Fruit fly (Drosophila melanogaster) whole organism, prepupa: Measurements from ENCODE around the gene CG13784.

Source experiments
- Blimp-1 ChIP-seq: fragments of 200-800 bp; sonication (Bioruptor generic); optimal IDR thresholded peaks from 3 replicates; lab custom pipeline; 2017; ENCODE audit warnings: missing biosample characterization, missing genetic modification characterization, mild to moderate bottlenecking, moderate library complexity, missing genetic modification reagents
- CG10669 ChIP-seq: fragments of 200-800 bp; sonication (Bioruptor generic); optimal IDR thresholded peaks from 3 replicates; lab custom pipeline; 2018; ENCODE audit warnings: missing biosample characterization, mild to moderate bottlenecking, missing genetic modification characterization, moderate library complexity
- CG11294 ChIP-seq: fragments of 200-800 bp; sonication (Bioruptor generic); IDR thresholded peaks from 2 replicates; pipeline ENCODE4 v1.3.6; 2022; ENCODE audit warnings: missing biosample characterization, missing genetic modification characterization
- CG11762 ChIP-seq: fragments of 200-800 bp; sonication (Bioruptor generic); optimal IDR thresholded peaks from 3 replicates; lab custom pipeline; 2016; ENCODE audit warnings: missing biosample characterization, missing genetic modification characterization; ENCODE audit not compliant: insufficient read depth
- CG11902 ChIP-seq: fragments of 200-800 bp; sonication (Bioruptor generic); optimal IDR thresholded peaks from 3 replicates; lab custom pipeline; 2016; ENCODE audit warnings: missing biosample characterization, missing genetic modification characterization
- CG15336 ChIP-seq: fragments of 200-800 bp; sonication (Bioruptor generic); IDR thresholded peaks from 2 replicates; pipeline ENCODE4 v1.3.6; 2022; ENCODE audit warnings: missing biosample characterization, missing genetic modification characterization
- CG1621 ChIP-seq: fragments of 200-800 bp; sonication (Bioruptor generic); optimal IDR thresholded peaks from 3 replicates; lab custom pipeline; 2018; ENCODE audit warnings: missing biosample characterization, mild to moderate bottlenecking, missing genetic modification characterization
- CG16779 ChIP-seq: fragments of 200-800 bp; sonication (Bioruptor generic); optimal IDR thresholded peaks from 3 replicates; lab custom pipeline; 2017; ENCODE audit warnings: missing biosample characterization, mild to moderate bottlenecking, missing genetic modification characterization
- CG3032 ChIP-seq: fragments of 200-800 bp; optimal IDR thresholded peaks from 2 replicates; lab custom pipeline; 2019; ENCODE audit warnings: missing biosample characterization, mild to moderate bottlenecking, missing genetic modification characterization, moderate library complexity
- CG31627 ChIP-seq: fragments of 200-800 bp; sonication (Bioruptor generic); optimal IDR thresholded peaks from 3 replicates; lab custom pipeline; 2016; ENCODE audit warnings: missing biosample characterization, missing genetic modification characterization
- CG32006 ChIP-seq: fragments of 200-800 bp; sonication (Bioruptor generic); optimal IDR thresholded peaks from 3 replicates; lab custom pipeline; 2017; ENCODE audit warnings: missing biosample characterization, mild to moderate bottlenecking, missing genetic modification characterization
- CG34406 ChIP-seq: fragments of 200-800 bp; sonication (Bioruptor generic); optimal IDR thresholded peaks from 3 replicates; lab custom pipeline; 2016; ENCODE audit warnings: missing biosample characterization, missing genetic modification characterization
- CG3919 ChIP-seq: fragments of 200-800 bp; sonication (Bioruptor generic); optimal IDR thresholded peaks from 3 replicates; lab custom pipeline; 2016; ENCODE audit warnings: missing biosample characterization, missing genetic modification characterization
- CG4318 ChIP-seq: fragments of 200-800 bp; sonication (Bioruptor generic); optimal IDR thresholded peaks from 3 replicates; lab custom pipeline; 2017; ENCODE audit warnings: missing biosample characterization, mild to moderate bottlenecking, missing genetic modification characterization
- CG6163 ChIP-seq: fragments of 200-800 bp; sonication (Bioruptor generic); IDR thresholded peaks from 3 replicates; pipeline ENCODE4 v1.3.6; 2022; ENCODE audit warnings: missing biosample characterization, missing genetic modification characterization
- CG6276 ChIP-seq: fragments of 200-800 bp; sonication (Bioruptor generic); optimal IDR thresholded peaks from 2 replicates; lab custom pipeline; 2017; ENCODE audit warnings: missing biosample characterization, mild to moderate bottlenecking, missing genetic modification characterization
- CG6792 ChIP-seq: fragments of 200-800 bp; sonication (Bioruptor generic); optimal IDR thresholded peaks from 3 replicates; lab custom pipeline; 2016; ENCODE audit warnings: missing biosample characterization, missing genetic modification characterization
- CG6808 ChIP-seq: fragments of 200-800 bp; sonication (Bioruptor generic); optimal IDR thresholded peaks from 3 replicates; lab custom pipeline; 2017; ENCODE audit warnings: missing biosample characterization, missing genetic modification characterization, mild to moderate bottlenecking, moderate library complexity, missing genetic modification reagents
- CG7368 ChIP-seq: fragments of 200-800 bp; sonication (Bioruptor generic); optimal IDR thresholded peaks from 3 replicates; lab custom pipeline; 2016; ENCODE audit warnings: missing biosample characterization, missing genetic modification characterization
- CG8119 ChIP-seq: fragments of 200-800 bp; sonication (Bioruptor generic); IDR thresholded peaks from 3 replicates; pipeline ENCODE4 v1.3.6; 2022; ENCODE audit warnings: missing biosample characterization, missing genetic modification characterization
- CG8319 ChIP-seq: fragments of 200-800 bp; sonication (Bioruptor generic); optimal IDR thresholded peaks from 3 replicates; lab custom pipeline; 2016; ENCODE audit warnings: missing biosample characterization, missing genetic modification characterization
- CG8632 ChIP-seq: fragments of 200-800 bp; sonication (Bioruptor generic); optimal IDR thresholded peaks from 3 replicates; lab custom pipeline; 2016; ENCODE audit warnings: missing biosample characterization, missing genetic modification characterization
- CG9139 ChIP-seq: fragments of 200-800 bp; sonication (Bioruptor generic); optimal IDR thresholded peaks from 3 replicates; lab custom pipeline; 2017; ENCODE audit warnings: missing biosample characterization, mild to moderate bottlenecking, missing genetic modification characterization
- Eip75B ChIP-seq: fragments of 200-800 bp; sonication (Bioruptor generic); optimal IDR thresholded peaks from 3 replicates; lab custom pipeline; 2016; ENCODE audit warnings: missing biosample characterization, missing genetic modification characterization
- Eip93F ChIP-seq: fragments of 200-800 bp; sonication (Bioruptor generic); optimal IDR thresholded peaks from 2 replicates; lab custom pipeline; 2016; ENCODE audit warnings: missing biosample characterization, mild to moderate bottlenecking, missing genetic modification characterization
- Ets21C ChIP-seq: fragments of 200-800 bp; sonication (Bioruptor generic); optimal IDR thresholded peaks from 3 replicates; lab custom pipeline; 2016; ENCODE audit warnings: missing biosample characterization, missing genetic modification characterization
- Hr38 ChIP-seq: sonication (Bioruptor generic); optimal IDR thresholded peaks from 2 replicates; lab custom pipeline; 2016; ENCODE audit warnings: missing biosample characterization, missing genetic modification characterization
- Hr39 ChIP-seq: fragments of 200-800 bp; sonication (Bioruptor generic); optimal IDR thresholded peaks from 2 replicates; lab custom pipeline; 2016; ENCODE audit warnings: missing biosample characterization, missing genetic modification characterization
- Lpt ChIP-seq: fragments of 200-800 bp; sonication (Bioruptor generic); optimal IDR thresholded peaks from 3 replicates; lab custom pipeline; 2016; ENCODE audit warnings: missing biosample characterization, missing genetic modification characterization
- Met ChIP-seq: fragments of 200-800 bp; sonication (Bioruptor generic); optimal IDR thresholded peaks from 3 replicates; lab custom pipeline; 2016; ENCODE audit warnings: missing biosample characterization, missing genetic modification characterization
- Smox ChIP-seq: fragments of 200-800 bp; sonication (Bioruptor generic); optimal IDR thresholded peaks from 3 replicates; lab custom pipeline; 2016; ENCODE audit warnings: missing biosample characterization, missing genetic modification characterization
- Sox102F ChIP-seq: fragments of 200-800 bp; sonication (Bioruptor generic); optimal IDR thresholded peaks from 2 replicates; lab custom pipeline; 2016; ENCODE audit warnings: missing biosample characterization, mild to moderate bottlenecking, missing genetic modification characterization
- Sox15 ChIP-seq: fragments of 200-800 bp; sonication (Bioruptor generic); optimal IDR thresholded peaks from 3 replicates; lab custom pipeline; 2016; ENCODE audit warnings: missing biosample characterization, missing genetic modification characterization
- achi ChIP-seq: fragments of 200-800 bp; sonication (Bioruptor generic); optimal IDR thresholded peaks from 3 replicates; lab custom pipeline; 2016; ENCODE audit warnings: missing biosample characterization, missing genetic modification characterization
- cyc ChIP-seq: fragments of 200-800 bp; sonication (Bioruptor generic); optimal IDR thresholded peaks from 3 replicates; lab custom pipeline; 2016; ENCODE audit warnings: missing biosample characterization, missing genetic modification characterization
- dac ChIP-seq: fragments of 200-800 bp; sonication (Bioruptor generic); optimal IDR thresholded peaks from 2 replicates; lab custom pipeline; 2017; ENCODE audit warnings: missing biosample characterization, mild to moderate bottlenecking, missing genetic modification characterization
- dsx ChIP-seq: fragments of 200-800 bp; optimal IDR thresholded peaks from 3 replicates; lab custom pipeline; 2019; ENCODE audit warnings: missing biosample characterization, mild to moderate bottlenecking, missing genetic modification characterization, moderate library complexity; ENCODE audit not compliant: poor library complexity, severe bottlenecking
- eg ChIP-seq: fragments of 200-800 bp; sonication (Bioruptor generic); IDR thresholded peaks from 3 replicates; pipeline ENCODE4 v1.3.6; 2022; ENCODE audit warnings: missing biosample characterization, missing genetic modification characterization
- esn ChIP-seq: fragments of 200-800 bp; sonication (Bioruptor generic); optimal IDR thresholded peaks from 2 replicates; lab custom pipeline; 2016; ENCODE audit warnings: missing biosample characterization, mild to moderate bottlenecking, missing genetic modification characterization, moderate library complexity
- fd85E ChIP-seq: fragments of 200-800 bp; sonication (Bioruptor generic); optimal IDR thresholded peaks from 3 replicates; lab custom pipeline; 2016; ENCODE audit warnings: missing biosample characterization, missing genetic modification characterization
- lz ChIP-seq: fragments of 200-800 bp; sonication (Bioruptor generic); optimal IDR thresholded peaks from 3 replicates; lab custom pipeline; 2016; ENCODE audit warnings: missing biosample characterization, missing genetic modification characterization
- net ChIP-seq: fragments of 200-800 bp; sonication (Bioruptor generic); optimal IDR thresholded peaks from 3 replicates; lab custom pipeline; 2016; ENCODE audit warnings: missing biosample characterization, missing genetic modification characterization
- pdm3 ChIP-seq: fragments of 200-800 bp; sonication (Bioruptor generic); optimal IDR thresholded peaks from 3 replicates; lab custom pipeline; 2016; ENCODE audit warnings: missing biosample characterization, missing genetic modification characterization
- salr ChIP-seq, 2 experiments: fragments of 200-800 bp; sonication (Bioruptor generic); optimal IDR thresholded peaks; 3 replicates each; lab custom pipeline; 2016 to 2018; ENCODE audit warnings: missing biosample characterization in 2 of 2, missing genetic modification characterization in 2 of 2, mild to moderate bottlenecking in 1 of 2
- spab ChIP-seq: fragments of 200-800 bp; sonication (Bioruptor generic); optimal IDR thresholded peaks from 2 replicates; lab custom pipeline; 2017; ENCODE audit warnings: missing biosample characterization, mild to moderate bottlenecking, missing genetic modification characterization, missing genetic modification reagents
- ss ChIP-seq, 2 experiments: fragments of 200-800 bp; sonication (Bioruptor generic); optimal IDR thresholded peaks; 2 replicates in 1 of 2; 3 replicates in 1 of 2; lab custom pipeline; 2017 to 2018; ENCODE audit warnings: mild to moderate bottlenecking in 2 of 2, missing biosample characterization in 2 of 2, missing genetic modification characterization in 2 of 2, moderate library complexity in 1 of 2
- vri ChIP-seq: fragments of 200-800 bp; sonication (Bioruptor generic); optimal IDR thresholded peaks from 3 replicates; lab custom pipeline; 2016; ENCODE audit warnings: missing biosample characterization, mild to moderate bottlenecking, missing genetic modification characterization

The CG13784 gene

DNA sequence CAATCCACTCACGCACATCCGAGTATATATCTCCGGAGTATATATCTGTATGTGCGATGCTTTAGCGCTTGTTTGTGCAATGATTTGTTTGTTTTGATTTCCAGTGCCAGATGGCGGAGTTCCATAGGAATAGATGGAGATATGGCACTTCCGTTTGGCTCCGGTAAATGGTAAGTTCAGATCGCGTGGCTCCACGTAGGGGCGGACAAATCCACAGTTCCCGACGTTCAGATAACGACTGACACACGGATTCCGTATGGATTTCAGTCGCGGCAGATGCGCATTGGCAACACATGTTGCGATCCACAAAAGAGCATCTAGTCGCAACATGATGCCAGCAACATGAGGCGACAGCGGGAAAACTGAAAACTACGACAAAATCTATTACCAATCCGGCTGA, 62.4 kb downstream of the CG13784 start, which contains the start of gene Pvf3 (continued):
- TF ChIP-seq Sox102F (no peak), CG6163 (GFP tag; lab: Robert Waterston, UW) (peak; percentile 39; the same call in 2 of the 3 replicates), cyc (GFP tag; lab: Kevin White, UChicago) (no peak), CG3919 (GFP tag; lab: Kevin White, UChicago) (no peak), ss (GFP tag; optimal IDR thresholded peaks at IDR 0.05; lab: Kevin White, UChicago) (peak in 1 of 2 experiments; percentile 28), vri (GFP tag; lab: Kevin White, UChicago) (no peak), Smox (GFP tag; lab: Kevin White, UChicago) (no peak)

DNA sequence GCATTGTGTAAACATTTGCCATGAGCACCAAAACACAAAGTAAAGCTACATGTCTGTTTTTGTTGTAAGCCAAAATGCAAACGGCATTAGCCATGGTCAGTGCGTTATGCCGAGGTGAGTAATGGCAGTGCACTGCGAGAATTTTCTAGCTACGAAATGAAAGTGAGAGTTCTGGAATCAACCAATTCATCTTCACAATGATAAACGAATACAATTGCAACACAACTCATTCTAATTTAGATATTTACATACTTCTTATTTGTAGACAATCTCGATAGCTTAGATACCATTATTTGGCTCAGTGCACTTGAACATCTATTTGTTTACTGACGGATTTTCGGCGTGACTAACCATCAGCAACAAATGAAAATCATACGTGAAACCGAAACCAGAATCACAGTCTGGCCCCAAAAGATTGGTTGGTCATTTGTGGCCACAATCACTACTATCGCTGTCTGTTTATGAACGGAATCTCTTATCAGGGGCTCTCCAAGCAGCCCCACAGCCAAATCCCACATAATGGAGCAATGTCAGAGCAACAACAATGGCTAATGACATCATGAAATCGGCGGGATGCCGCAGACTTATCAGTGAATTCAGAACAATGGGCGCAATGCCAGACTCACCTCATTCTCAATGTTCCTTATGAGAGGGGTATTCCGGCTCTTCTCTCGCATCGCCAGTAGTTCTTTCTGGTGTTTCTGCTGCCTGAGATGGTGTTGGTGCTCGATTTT, 64.8 kb downstream of the CG13784 start:
- TF ChIP-seq CG8632 (no peak), pdm3 (peak; percentile 20), CG8319 (no peak), Lpt (GFP tag; lab: Kevin White, UChicago) (no peak), esn (GFP tag; lab: Kevin White, UChicago) (peak; percentile 34), CG34406 (GFP tag; lab: Kevin White, UChicago) (no peak), CG6276 (GFP tag; lab: Kevin White, UChicago) (no peak), dac (GFP tag; lab: Kevin White, UChicago) (no peak), spab (GFP tag; lab: Kevin White, UChicago) (no peak), lz (GFP tag; lab: Kevin White, UChicago) (peak; percentile 15), CG9139 (GFP tag; lab: Kevin White, UChicago) (no peak), net (GFP tag; lab: Kevin White, UChicago) (peak; percentile 14), vri (GFP tag; lab: Kevin White, UChicago) (no peak), CG8119 (GFP tag; lab: Robert Waterston, UW) (no peak), CG10669 (GFP tag; lab: Kevin White, UChicago) (peak; percentile 15), Smox (GFP tag; lab: Kevin White, UChicago) (peak; percentile 11), Blimp-1 (GFP tag; lab: Kevin White, UChicago) (no peak), CG6163 (GFP tag; lab: Robert Waterston, UW) (peak; percentile 60; the same call in 2 of the 3 replicates), CG16779 (tag; lab: Kevin White, UChicago) (no peak), CG7368 (no peak), CG11294 (GFP tag; lab: Robert Waterston, UW) (no peak), CG6808 (GFP tag; lab: Kevin White, UChicago) (peak; percentile 18), Sox15 (GFP tag; lab: Kevin White, UChicago) (peak; percentile 6), Eip93F (GFP tag; lab: Kevin White, UChicago) (no peak), CG15336 (GFP tag; lab: Robert Waterston, UW) (0 out of 2 replicates have a peak, but pooled peaks have one; percentile 33), Eip75B (GFP tag; lab: Kevin White, UChicago) (no peak), eg (GFP tag; lab: Robert Waterston, UW) (peak; percentile 53), Ets21C (GFP tag; lab: Kevin White, UChicago) (no peak), Hr38 (GFP tag; lab: Kevin White, UChicago) (no peak), CG4318 (GFP tag; lab: Kevin White, UChicago) (no peak), dsx (no peak), achi (GFP tag; lab: Kevin White, UChicago) (peak; percentile 29), Met (GFP tag; lab: Kevin White, UChicago) (peak; percentile 18), salr (GFP tag; optimal IDR thresholded peaks at IDR 0.05; lab: Kevin White, UChicago) (no peak), Hr39 (GFP tag; lab: Kevin White, UChicago) (peak; percentile 52), CG11762 (no peak), CG3032 (tag; lab: Kevin White, UChicago) (no peak), CG6792 (GFP tag; lab: Kevin White, UChicago) (no peak), CG31627 (GFP tag; lab: Kevin White, UChicago) (peak; percentile 44), CG32006 (no peak), fd85E (GFP tag; lab: Kevin White, UChicago) (no peak), cyc (GFP tag; lab: Kevin White, UChicago) (peak; percentile 27), CG11902 (GFP tag; lab: Kevin White, UChicago) (no peak), CG1621 (tag; lab: Kevin White, UChicago) (no peak), Sox102F (peak; percentile 3), ss (GFP tag; optimal IDR thresholded peaks at IDR 0.05; lab: Kevin White, UChicago) (no peak)
